Worm (Caenorhabditis elegans) whole organism, midembryonic: ENCODE results near the gene ZK1098.12.

Source experiments
- cog-1 ChIP-seq: sonication (generic microtip); optimal IDR thresholded peaks from 2 replicates; lab custom pipeline; 2016; ENCODE audit warnings: missing genetic modification characterization, missing compliant biosample characterization
- ref-1 ChIP-seq: fragments of 200-800 bp; sonication (Bioruptor generic); conservative IDR thresholded peaks from 2 replicates; pipeline ENCODE4 v1.3.6; 2022; ENCODE audit warnings: missing genetic modification reagents, missing genetic modification characterization, missing compliant biosample characterization
- tab-1 ChIP-seq: fragments of 200-800 bp; sonication (Bioruptor generic); IDR thresholded peaks from 2 replicates; pipeline ENCODE4 v1.3.6; 2022; ENCODE audit warnings: missing genetic modification characterization, missing compliant biosample characterization
- ztf-29 ChIP-seq: fragments of 200-800 bp; sonication (Bioruptor generic); IDR thresholded peaks from 2 replicates; pipeline ENCODE4 v1.3.6; 2022; ENCODE audit warnings: missing genetic modification reagents, missing genetic modification characterization, missing compliant biosample characterization

DNA sequence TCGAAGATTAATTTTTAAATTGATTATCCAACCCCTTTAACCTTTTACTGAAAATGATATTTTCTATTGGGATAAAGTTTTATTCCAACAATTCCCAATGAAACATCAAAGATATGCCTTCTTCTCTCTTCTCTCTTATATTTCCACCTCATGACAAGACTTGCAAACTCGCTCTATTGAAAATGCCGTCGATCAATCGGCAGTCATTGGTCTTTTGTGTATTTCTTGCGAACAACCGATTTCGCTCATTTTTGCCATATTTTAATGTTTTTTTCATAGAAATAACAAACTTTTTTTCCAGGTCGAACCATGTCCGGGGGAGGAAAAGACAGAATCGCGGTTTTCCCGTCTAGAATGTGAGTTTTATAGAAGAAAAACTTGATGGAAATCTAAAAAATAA is 37.1 kb upstream of the ZK1098.12 start, which contains the start of gene vha-14:
- TF ChIP-seq ztf-29 (no peak), cog-1 (tag; lab: Kevin White, UChicago) (no peak), tab-1 (GFP tag; lab: Robert Waterston, UW) (no peak), ref-1 (GFP tag; lab: Robert Waterston, UW) (no peak)
